Worm (Caenorhabditis elegans) whole organism, L2 larva: ENCODE data around the gene chhy-1.

Experiments used
- C34F6.9 ChIP-seq: fragments of 150-350 bp; optimal IDR thresholded peaks from 2 replicates; lab custom pipeline; 2014; ENCODE audit warnings: missing biosample characterization, missing genetic modification characterization
- R02D3.7 ChIP-seq: fragments of 150-350 bp; optimal IDR thresholded peaks from 2 replicates; lab custom pipeline; 2014; ENCODE audit warnings: missing biosample characterization, missing genetic modification characterization
- ZK546.5 ChIP-seq: sonication (generic microtip); optimal IDR thresholded peaks from 2 replicates; lab custom pipeline; 2017; ENCODE audit warnings: missing biosample characterization, missing genetic modification characterization
- alr-1 ChIP-seq: fragments of 150-350 bp; optimal IDR thresholded peaks from 2 replicates; lab custom pipeline; 2014; ENCODE audit warnings: missing biosample characterization, missing genetic modification characterization
- blmp-1 ChIP-seq: sonication (generic microtip); optimal IDR thresholded peaks from 2 replicates; lab custom pipeline; 2017; ENCODE audit warnings: missing genetic modification characterization, mild to moderate bottlenecking, missing compliant biosample characterization, antibody characterized with exemption, moderate library complexity; ENCODE audit not compliant: insufficient read depth
- ceh-82 ChIP-seq: fragments of 150-350 bp; optimal IDR thresholded peaks from 2 replicates; lab custom pipeline; 2014; ENCODE audit warnings: missing biosample characterization, missing genetic modification characterization
- crh-2 ChIP-seq: sonication (generic microtip); optimal IDR thresholded peaks from 2 replicates; lab custom pipeline; 2017; ENCODE audit warnings: missing biosample characterization, missing genetic modification characterization
- gmeb-1 ChIP-seq: fragments of 150-350 bp; optimal IDR thresholded peaks from 2 replicates; lab custom pipeline; 2014; ENCODE audit warnings: missing biosample characterization, missing genetic modification characterization
- lsy-2 ChIP-seq, 2 experiments: fragments of 150-350 bp in 1 of 2; sonication (generic microtip) in 1 of 2; optimal IDR thresholded peaks; 2 replicates each; lab custom pipeline; 2014 to 2017; ENCODE audit warnings: missing biosample characterization in 2 of 2, missing genetic modification characterization in 2 of 2
- mab-5 ChIP-seq: fragments of 150-350 bp; optimal IDR thresholded peaks from 2 replicates; lab custom pipeline; 2014; ENCODE audit warnings: missing biosample characterization, missing genetic modification characterization
- nhr-11 ChIP-seq: fragments of 150-350 bp; optimal IDR thresholded peaks from 2 replicates; lab custom pipeline; 2014; ENCODE audit warnings: missing biosample characterization, missing genetic modification characterization
- nhr-129 ChIP-seq: fragments of 150-350 bp; optimal IDR thresholded peaks from 2 replicates; lab custom pipeline; 2014; ENCODE audit warnings: missing biosample characterization, missing genetic modification characterization
- nhr-21 ChIP-seq: fragments of 150-350 bp; optimal IDR thresholded peaks from 2 replicates; lab custom pipeline; 2014; ENCODE audit warnings: missing biosample characterization, missing genetic modification characterization
- nhr-77 ChIP-seq: fragments of 150-350 bp; optimal IDR thresholded peaks from 2 replicates; lab custom pipeline; 2014; ENCODE audit warnings: missing biosample characterization, missing genetic modification characterization
- sem-4 ChIP-seq: fragments of 150-350 bp; optimal IDR thresholded peaks from 2 replicates; lab custom pipeline; 2014; ENCODE audit warnings: missing biosample characterization, missing genetic modification reagents, missing genetic modification characterization
- sma-3 ChIP-seq: sonication (generic microtip); optimal IDR thresholded peaks from 2 replicates; lab custom pipeline; 2016; ENCODE audit warnings: missing genetic modification reagents, missing genetic modification characterization, missing compliant biosample characterization
- sma-9 ChIP-seq, 2 experiments: fragments of 150-350 bp in 1 of 2; sonication (generic microtip) in 1 of 2; optimal IDR thresholded peaks; 2 replicates each; lab custom pipeline; 2014 to 2016; ENCODE audit warnings: missing genetic modification characterization in 2 of 2, mild to moderate bottlenecking in 1 of 2, missing biosample characterization in 1 of 2, missing compliant biosample characterization in 1 of 2, missing genetic modification reagents in 1 of 2, moderate library complexity in 1 of 2
- snpc-4 ChIP-seq: fragments of 150-350 bp; optimal IDR thresholded peaks from 2 replicates; lab custom pipeline; 2014; ENCODE audit warnings: missing biosample characterization, missing genetic modification characterization
- unc-55 ChIP-seq: fragments of 150-350 bp; sonication (generic microtip); optimal IDR thresholded peaks from 3 replicates; lab custom pipeline; 2014; ENCODE audit warnings: missing biosample characterization, missing genetic modification reagents, missing genetic modification characterization
- ztf-1 ChIP-seq: fragments of 200-800 bp; sonication (Bioruptor generic); conservative IDR thresholded peaks from 2 replicates; pipeline ENCODE4 v1.3.6; 2022; ENCODE audit warnings: missing genetic modification characterization, missing compliant biosample characterization

The chhy-1 gene

ce11 chrII:8566806-8567266 lies 50.6 kb downstream of the chhy-1 start, which contains the start of gene F54C9.3 (continued):
- no peak for TF ChIP-seq R02D3.7 (tag; lab: Kevin White, UChicago)
- TF ChIP-seq, all 48 proteins: peak for 6

ce11 chrII:8566039-8566438 lies 51.4 kb downstream of the chhy-1 start, which contains the start of gene stc-1:
Gene stc-1 (minus strand): TSS chrII:8566139.
- no peak for TF ChIP-seq snpc-4 (tag; lab: Kevin White, UChicago)
- TF ChIP-seq ZK546.5 (tag; lab: Kevin White, UChicago), result no peak
- peak; percentile 13 for TF ChIP-seq sma-3 (GFP tag; lab: Kevin White, UChicago)
- TF ChIP-seq nhr-77 (tag; lab: Kevin White, UChicago), result no peak
- TF ChIP-seq alr-1 (tag; lab: Kevin White, UChicago), result no peak
- TF ChIP-seq sem-4 (tag; lab: Kevin White, UChicago), result no peak
- TF ChIP-seq nhr-11, result no peak
- TF ChIP-seq crh-2 (tag; lab: Kevin White, UChicago), result peak; percentile 43
- no peak for TF ChIP-seq nhr-21 (tag; lab: Kevin White, UChicago)
- peak; percentile 84 for TF ChIP-seq gmeb-1 (tag; lab: Kevin White, UChicago)
- TF ChIP-seq blmp-1 (tag; lab: Kevin White, UChicago), result no peak
- peak; percentile 41 for TF ChIP-seq unc-55 (GFP tag; lab: Kevin White, UChicago)
- TF ChIP-seq ceh-82 (tag; lab: Kevin White, UChicago), result no peak
- peak; percentile 23 for TF ChIP-seq nhr-129 (tag; lab: Kevin White, UChicago)
- peak in 1 of 2 experiments; percentile 58 for TF ChIP-seq lsy-2 (tag; optimal IDR thresholded peaks at IDR 0.05; lab: Kevin White, UChicago)
- no peak for TF ChIP-seq ztf-1
- TF ChIP-seq C34F6.9 (tag; lab: Kevin White, UChicago), result peak; percentile 36
- TF ChIP-seq mab-5, result no peak
- no peak for TF ChIP-seq sma-9 (GFP tag; optimal IDR thresholded peaks at IDR 0.05; lab: Kevin White, UChicago)
- no peak for TF ChIP-seq sma-9 (tag; optimal IDR thresholded peaks at IDR 0.05; lab: Kevin White, UChicago)
